Fruit fly (Drosophila melanogaster): Measurements from ENCODE around the gene CG43895.

DNA sequence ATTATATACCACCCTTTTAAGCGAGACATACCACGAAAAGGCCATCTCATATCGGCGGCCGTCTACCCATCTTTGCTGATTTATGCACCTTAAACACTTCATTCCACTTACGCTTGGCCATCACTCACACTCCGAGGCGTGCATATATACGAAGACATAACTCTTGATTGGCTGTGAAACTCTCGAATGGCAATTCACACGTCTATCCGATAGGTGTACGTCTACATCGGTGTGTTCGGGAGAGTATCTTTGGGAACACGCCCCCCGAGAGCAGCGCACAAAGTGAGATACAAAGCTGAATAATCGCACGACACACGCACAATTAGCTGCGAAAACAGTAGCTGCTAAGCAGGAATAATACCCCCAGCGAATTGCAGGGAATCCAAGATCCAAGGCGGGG, 5.2 kb upstream of the CG43895 start:
- TF ChIP-seq CG8478 (optimal IDR thresholded peaks at IDR 0.05) (no peak), CTCF (optimal IDR thresholded peaks at IDR 0.05) (no peak)
